Fruit fly (Drosophila melanogaster): Measurements from ENCODE around the gene Whamy.

The Whamy gene

DNA sequence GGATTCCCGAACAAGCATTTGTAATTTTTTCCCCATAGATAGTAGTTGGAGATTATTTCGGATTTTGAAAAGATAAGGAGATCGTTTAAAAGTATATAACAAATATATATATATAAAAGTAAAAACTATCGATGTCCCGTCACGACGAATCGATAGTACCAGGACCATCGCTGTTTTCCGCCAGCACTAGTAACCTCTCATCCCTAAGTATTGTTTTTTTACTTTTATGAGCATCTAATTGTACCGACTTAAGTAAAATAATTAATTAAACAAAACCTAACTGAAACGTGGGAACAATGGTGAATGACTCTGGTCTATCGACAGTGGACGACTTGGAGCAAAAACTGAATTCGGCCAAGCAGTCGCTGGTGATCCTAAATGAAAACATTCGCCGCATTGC is 33.5 kb downstream of the Whamy start, which contains the start of gene Pnn (continued):
- TF ChIP-seq Atf-2 (GFP tag; optimal IDR thresholded peaks at IDR 0.05) (no peak), chinmo (GFP tag; IDR thresholded peaks at IDR 0.05; ENCODE audit: partially characterized antibody) (peak; percentile 61; the same call in 1 of the 4 replicates), trem (tag; optimal IDR thresholded peaks at IDR 0.05) (peak; percentile 67), pros (GFP tag; optimal IDR thresholded peaks at IDR 0.05) (no peak), CG10979 (tag; optimal IDR thresholded peaks at IDR 0.05) (no peak), sqz (GFP tag; optimal IDR thresholded peaks at IDR 0.05) (peak; percentile 65), zen2 (GFP tag; IDR thresholded peaks at IDR 0.05; ENCODE audit: partially characterized antibody) (peak; percentile 85), Scr (GFP tag; IDR thresholded peaks at IDR 0.05; ENCODE audit: partially characterized antibody) (peak; percentile 93), cwo (GFP tag; optimal IDR thresholded peaks at IDR 0.05) (no peak), CG9437 (GFP tag; optimal IDR thresholded peaks at IDR 0.05) (peak; percentile 22), wor (GFP tag; IDR thresholded peaks at IDR 0.05) (no peak), CG18619 (GFP tag; optimal IDR thresholded peaks at IDR 0.05) (no peak), MBD-R2 (GFP tag; IDR thresholded peaks at IDR 0.05) (peak; percentile 91), NC2β (GFP tag; optimal IDR thresholded peaks at IDR 0.05) (no peak), CG8089 (GFP tag; optimal IDR thresholded peaks at IDR 0.05) (no peak), abd-A (tag; optimal IDR thresholded peaks at IDR 0.05) (peak; percentile 64), Opbp (GFP tag; IDR thresholded peaks at IDR 0.05; ENCODE audit: partially characterized antibody) (peak; percentile 94), inv (GFP tag; IDR thresholded peaks at IDR 0.05; ENCODE audit: partially characterized antibody) (peak; percentile 86), CG10147 (GFP tag; optimal IDR thresholded peaks at IDR 0.05) (no peak), Dref (GFP tag; IDR thresholded peaks at IDR 0.05) (peak; percentile 81), CG8281 (tag; optimal IDR thresholded peaks at IDR 0.05) (no peak), sisA (GFP tag; IDR thresholded peaks at IDR 0.05) (no peak), Sry-δ (GFP tag; optimal IDR thresholded peaks at IDR 0.05) (peak; percentile 83), trh (GFP tag; optimal IDR thresholded peaks at IDR 0.05) (no peak), pan (optimal IDR thresholded peaks at IDR 0.05) (no peak), pan (GFP tag; optimal IDR thresholded peaks at IDR 0.05 in 1 of 2, IDR thresholded peaks at IDR 0.05 in 1 of 2) (no peak), CG17802 (tag; optimal IDR thresholded peaks at IDR 0.05) (no peak), CG5180 (GFP tag; optimal IDR thresholded peaks at IDR 0.05) (no peak), Doc3 (GFP tag; IDR thresholded peaks at IDR 0.05; ENCODE audit: partially characterized antibody) (peak; percentile 86), CG30020 (tag; optimal IDR thresholded peaks at IDR 0.05) (peak; percentile 63), CG17385 (GFP tag; optimal IDR thresholded peaks at IDR 0.05) (no peak), nom (GFP tag; optimal IDR thresholded peaks at IDR 0.05) (no peak), CG2120 (GFP tag; optimal IDR thresholded peaks at IDR 0.05) (peak; percentile 16), sim (GFP tag; IDR thresholded peaks at IDR 0.05) (no peak), Bgb (GFP tag; IDR thresholded peaks at IDR 0.05; ENCODE audit: partially characterized antibody) (peak; percentile 92), wek (GFP tag; optimal IDR thresholded peaks at IDR 0.05) (no peak), CG11456 (GFP tag; IDR thresholded peaks at IDR 0.05) (no peak), CG11093 (GFP tag; IDR thresholded peaks at IDR 0.05) (no peak), ham (GFP tag; IDR thresholded peaks at IDR 0.05) (no peak), al (GFP tag; IDR thresholded peaks at IDR 0.05) (0 out of 2 replicates have a peak, but pooled peaks have one; percentile 6), Sox100B (GFP tag; optimal IDR thresholded peaks at IDR 0.05) (peak; percentile 6), ssp (GFP tag; IDR thresholded peaks at IDR 0.05) (no peak), CG5953 (GFP tag; IDR thresholded peaks at IDR 0.05) (no peak), fru (optimal IDR thresholded peaks at IDR 0.05) (no peak), D19A (tag; optimal IDR thresholded peaks at IDR 0.05) (no peak), CG4617 (GFP tag; optimal IDR thresholded peaks at IDR 0.05; ENCODE audit: borderline replicate concordance) (peak; percentile 77), Kr (GFP tag; optimal IDR thresholded peaks at IDR 0.05) (no peak), CG7963 (GFP tag; IDR thresholded peaks at IDR 0.05; ENCODE audit: partially characterized antibody) (peak; percentile 87), mld (GFP tag; IDR thresholded peaks at IDR 0.05; ENCODE audit: partially characterized antibody) (peak; percentile 68; the same call in 1 of the 3 replicates), odd (GFP tag; optimal IDR thresholded peaks at IDR 0.05) (no peak), ttk (GFP tag; IDR thresholded peaks at IDR 0.05) (no peak)

Measured in whole organism, embryonic.